Worm (Caenorhabditis elegans): ENCODE results near the gene T04C9.3.

ce11 chrIII:5999629-6000028 is 14.2 kb downstream of the T04C9.3 start:
- TF ChIP-seq klf-2 (GFP tag; conservative IDR thresholded peaks at IDR 0.05), result no peak
- TF ChIP-seq ztf-29 (GFP tag; IDR thresholded peaks at IDR 0.05), result no peak
- TF ChIP-seq ref-1 (GFP tag; conservative IDR thresholded peaks at IDR 0.05), result no peak
- TF ChIP-seq flt-1 (GFP tag; IDR thresholded peaks at IDR 0.05), result no peak
- no peak for TF ChIP-seq tab-1 (GFP tag; IDR thresholded peaks at IDR 0.05)
- TF ChIP-seq T22C8.4 (GFP tag; IDR thresholded peaks at IDR 0.05), result no peak
- no peak for TF ChIP-seq med-1 (GFP tag; optimal IDR thresholded peaks at IDR 0.05; ENCODE audit: insufficient read depth)
